Fruit fly (Drosophila melanogaster) whole organism, embryonic: ENCODE results near the gene CG4733.

ENCODE experiments used
- Abd-B ChIP-seq: fragments of 200-800 bp; sonication (Bioruptor generic); optimal IDR thresholded peaks from 2 replicates; lab custom pipeline; 2018; ENCODE audit warnings: missing biosample characterization, mild to moderate bottlenecking, missing genetic modification characterization, moderate library complexity
- Atf6 ChIP-seq: fragments of 200-800 bp; sonication (Bioruptor generic); IDR thresholded peaks from 2 replicates; pipeline ENCODE4 v1.3.6; 2022; ENCODE audit warnings: missing biosample characterization, missing genetic modification characterization
- CG12155 ChIP-seq: fragments of 200-800 bp; sonication (Bioruptor generic); optimal IDR thresholded peaks from 3 replicates; lab custom pipeline; 2016; ENCODE audit warnings: missing biosample characterization, missing genetic modification characterization
- CG13296 ChIP-seq: fragments of 200-800 bp; sonication (Bioruptor generic); optimal IDR thresholded peaks from 3 replicates; lab custom pipeline; 2018; ENCODE audit warnings: missing biosample characterization, mild to moderate bottlenecking, missing genetic modification characterization
- CG15269 ChIP-seq: fragments of 200-800 bp; sonication (Bioruptor generic); optimal IDR thresholded peaks from 2 replicates; lab custom pipeline; 2018; ENCODE audit warnings: missing biosample characterization, mild to moderate bottlenecking, missing genetic modification characterization, moderate library complexity
- CG15479 ChIP-seq: fragments of 200-800 bp; sonication (Bioruptor generic); optimal IDR thresholded peaks from 3 replicates; lab custom pipeline; 2019; ENCODE audit warnings: missing biosample characterization, mild to moderate bottlenecking, missing genetic modification characterization, moderate library complexity
- CG1647 ChIP-seq: fragments of 200-800 bp; sonication (Bioruptor generic); optimal IDR thresholded peaks from 3 replicates; lab custom pipeline; 2016; ENCODE audit warnings: missing biosample characterization, missing genetic modification characterization
- CG18262 ChIP-seq: fragments of 200-800 bp; optimal IDR thresholded peaks from 3 replicates; lab custom pipeline; 2019; ENCODE audit warnings: missing biosample characterization, mild to moderate bottlenecking, missing genetic modification characterization, moderate library complexity
- CG42726 ChIP-seq: fragments of 200-800 bp; sonication (Bioruptor generic); IDR thresholded peaks from 2 replicates; pipeline ENCODE4 v1.3.6; 2022; ENCODE audit warnings: missing biosample characterization, missing genetic modification characterization; ENCODE audit not compliant: partially characterized antibody
- CG4282 ChIP-seq: fragments of 200-800 bp; sonication (Bioruptor generic); optimal IDR thresholded peaks from 2 replicates; lab custom pipeline; 2016; ENCODE audit warnings: missing biosample characterization, missing genetic modification characterization
- CG4617 ChIP-seq: fragments of 200-800 bp; sonication (Bioruptor generic); optimal IDR thresholded peaks from 3 replicates; lab custom pipeline; 2016; ENCODE audit warnings: missing biosample characterization, missing genetic modification characterization, borderline replicate concordance
- CG4820 ChIP-seq: fragments of 200-800 bp; sonication (Bioruptor generic); optimal IDR thresholded peaks from 3 replicates; lab custom pipeline; 2016; ENCODE audit warnings: missing biosample characterization, missing genetic modification characterization
- CG6272 ChIP-seq: fragments of 200-800 bp; sonication (Bioruptor generic); IDR thresholded peaks from 2 replicates; pipeline ENCODE4 v1.3.6; 2022; ENCODE audit warnings: missing biosample characterization, missing genetic modification characterization
- CG7271 ChIP-seq: fragments of 200-800 bp; sonication (Bioruptor generic); optimal IDR thresholded peaks from 2 replicates; lab custom pipeline; 2018; ENCODE audit warnings: missing biosample characterization, mild to moderate bottlenecking, missing genetic modification characterization, moderate library complexity
- CG7556 ChIP-seq: fragments of 200-800 bp; sonication (Bioruptor generic); optimal IDR thresholded peaks from 2 replicates; lab custom pipeline; 2017; ENCODE audit warnings: missing biosample characterization, mild to moderate bottlenecking, missing genetic modification characterization
- CG7786 ChIP-seq: fragments of 200-800 bp; sonication (Bioruptor generic); optimal IDR thresholded peaks from 2 replicates; lab custom pipeline; 2016; ENCODE audit warnings: missing biosample characterization, missing genetic modification characterization
- CG8089 ChIP-seq: fragments of 200-800 bp; sonication (Bioruptor generic); optimal IDR thresholded peaks from 3 replicates; lab custom pipeline; 2016; ENCODE audit warnings: missing biosample characterization, missing genetic modification characterization
- CG9215 ChIP-seq: fragments of 200-800 bp; sonication (Bioruptor generic); IDR thresholded peaks from 2 replicates; pipeline ENCODE4 v1.3.6; 2022; ENCODE audit warnings: missing biosample characterization, missing genetic modification characterization
- CG9609 ChIP-seq: fragments of 200-800 bp; sonication (Bioruptor generic); optimal IDR thresholded peaks from 3 replicates; lab custom pipeline; 2016; ENCODE audit warnings: missing biosample characterization, missing genetic modification characterization
- Dll ChIP-seq: fragments of 200-800 bp; sonication (Bioruptor generic); IDR thresholded peaks from 4 replicates; pipeline ENCODE4 v1.3.6; 2022; ENCODE audit warnings: missing biosample characterization, missing genetic modification characterization; ENCODE audit not compliant: partially characterized antibody
- E2f2 ChIP-seq: fragments of 200-800 bp; sonication (Bioruptor generic); IDR thresholded peaks from 2 replicates; pipeline ENCODE4 v1.3.6; 2022; ENCODE audit warnings: missing biosample characterization, missing genetic modification characterization
- ERR ChIP-seq: fragments of 200-800 bp; sonication (Bioruptor generic); optimal IDR thresholded peaks from 2 replicates; lab custom pipeline; 2016; ENCODE audit warnings: missing biosample characterization, missing genetic modification characterization
- Ets65A ChIP-seq: fragments of 200-800 bp; sonication (Bioruptor generic); peaks from one replicate; lab custom pipeline; 2016; ENCODE audit warnings: missing biosample characterization, missing genetic modification characterization
- Hmr ChIP-seq: fragments of 200-800 bp; sonication (Bioruptor generic); optimal IDR thresholded peaks from 3 replicates; lab custom pipeline; 2017; ENCODE audit warnings: mild to moderate bottlenecking, missing biosample characterization, missing genetic modification reagents, missing genetic modification characterization
- Myb ChIP-seq: fragments of 200-800 bp; sonication (Bioruptor generic); optimal IDR thresholded peaks from 2 replicates; lab custom pipeline; 2016; ENCODE audit warnings: missing biosample characterization, missing genetic modification characterization
- NC2β ChIP-seq: fragments of 200-800 bp; sonication (Bioruptor generic); optimal IDR thresholded peaks from 2 replicates; lab custom pipeline; 2016; ENCODE audit warnings: missing biosample characterization, missing genetic modification characterization
- Nf-YA ChIP-seq: fragments of 200-800 bp; sonication (Bioruptor generic); IDR thresholded peaks from 2 replicates; pipeline ENCODE4 v1.3.6; 2022; ENCODE audit warnings: missing biosample characterization, missing genetic modification characterization
- NfI ChIP-seq: fragments of 200-800 bp; sonication (Bioruptor generic); optimal IDR thresholded peaks from 3 replicates; lab custom pipeline; 2018; ENCODE audit warnings: missing biosample characterization, mild to moderate bottlenecking, missing genetic modification characterization, moderate library complexity
- PHDP ChIP-seq: fragments of 200-800 bp; sonication (Bioruptor generic); optimal IDR thresholded peaks from 3 replicates; lab custom pipeline; 2018; ENCODE audit warnings: missing biosample characterization, mild to moderate bottlenecking, missing genetic modification characterization, moderate library complexity
- Rx ChIP-seq: fragments of 200-800 bp; sonication (Bioruptor generic); IDR thresholded peaks from 2 replicates; pipeline ENCODE4 v1.3.6; 2022; ENCODE audit warnings: missing biosample characterization, missing genetic modification characterization
- TFAM ChIP-seq: fragments of 200-800 bp; sonication (Bioruptor generic); optimal IDR thresholded peaks from 2 replicates; lab custom pipeline; 2017; ENCODE audit warnings: missing biosample characterization, missing genetic modification characterization, inconsistent platforms
- ase ChIP-seq: fragments of 200-800 bp; sonication (Bioruptor generic); IDR thresholded peaks from 3 replicates; pipeline ENCODE4 v1.3.6; 2022; ENCODE audit warnings: missing biosample characterization, missing genetic modification characterization
- cas ChIP-seq: fragments of 200-800 bp; sonication (Bioruptor generic); IDR thresholded peaks from 2 replicates; pipeline ENCODE4 v1.3.6; 2022; ENCODE audit warnings: missing biosample characterization, missing genetic modification characterization
- cato ChIP-seq: fragments of 200-800 bp; sonication (Bioruptor generic); optimal IDR thresholded peaks from 2 replicates; lab custom pipeline; 2016; ENCODE audit warnings: missing biosample characterization, missing genetic modification characterization, borderline replicate concordance
- chinmo ChIP-seq: fragments of 200-800 bp; sonication (Bioruptor generic); IDR thresholded peaks from 4 replicates; pipeline ENCODE4 v1.3.6; 2022; ENCODE audit warnings: missing biosample characterization, missing genetic modification characterization; ENCODE audit not compliant: partially characterized antibody
- dm ChIP-seq: fragments of 200-800 bp; sonication (Bioruptor generic); optimal IDR thresholded peaks from 3 replicates; lab custom pipeline; 2016; ENCODE audit warnings: missing biosample characterization, missing genetic modification characterization
- emc ChIP-seq: fragments of 200-800 bp; sonication (Bioruptor generic); optimal IDR thresholded peaks from 2 replicates; lab custom pipeline; 2016; ENCODE audit warnings: missing biosample characterization, missing genetic modification characterization
- fd102C ChIP-seq: fragments of 200-800 bp; sonication (Bioruptor generic); optimal IDR thresholded peaks from 2 replicates; lab custom pipeline; 2018; ENCODE audit warnings: missing biosample characterization, mild to moderate bottlenecking, missing genetic modification characterization, moderate library complexity
- gem ChIP-seq: fragments of 200-800 bp; sonication (Bioruptor generic); optimal IDR thresholded peaks from 2 replicates; lab custom pipeline; 2019; ENCODE audit warnings: missing biosample characterization, mild to moderate bottlenecking, missing genetic modification characterization, moderate library complexity
- gro ChIP-seq: fragments of 200-800 bp; sonication (Bioruptor generic); optimal IDR thresholded peaks from 2 replicates; lab custom pipeline; 2016; ENCODE audit warnings: missing biosample characterization, missing genetic modification characterization
- ind ChIP-seq: fragments of 200-800 bp; sonication (Bioruptor generic); optimal IDR thresholded peaks from 3 replicates; lab custom pipeline; 2016; ENCODE audit warnings: missing biosample characterization, missing genetic modification characterization
- ken ChIP-seq: fragments of 200-800 bp; sonication (Bioruptor generic); IDR thresholded peaks from 3 replicates; pipeline ENCODE4 v1.3.6; 2022; ENCODE audit warnings: missing biosample characterization, missing genetic modification characterization
- lilli ChIP-seq: fragments of 200-800 bp; sonication (Bioruptor generic); optimal IDR thresholded peaks from 3 replicates; lab custom pipeline; 2016; ENCODE audit warnings: missing biosample characterization, missing genetic modification characterization
- lmd ChIP-seq: fragments of 200-800 bp; sonication (Bioruptor generic); IDR thresholded peaks from 2 replicates; pipeline ENCODE4 v1.3.6; 2022; ENCODE audit warnings: missing biosample characterization, missing genetic modification characterization
- lov ChIP-seq, 2 experiments: fragments of 200-800 bp in 1 of 2; fragments of >200 bp in 1 of 2; sonication (Bioruptor generic) in 1 of 2; IDR thresholded peaks in 1 of 2; optimal IDR thresholded peaks in 1 of 2; 2 replicates in 1 of 2; 3 replicates in 1 of 2; pipeline versions ENCODE4 v1.3.6 to Lab custom; 2017 to 2022; ENCODE audit warnings: missing biosample characterization in 1 of 2, missing genetic modification characterization in 1 of 2
- oc ChIP-seq: fragments of 200-800 bp; sonication (Bioruptor generic); optimal IDR thresholded peaks from 2 replicates; lab custom pipeline; 2018; ENCODE audit warnings: missing biosample characterization, mild to moderate bottlenecking, missing genetic modification characterization, moderate library complexity
- org-1 ChIP-seq: fragments of 200-800 bp; sonication (Bioruptor generic); optimal IDR thresholded peaks from 2 replicates; lab custom pipeline; 2017; ENCODE audit warnings: missing biosample characterization, missing genetic modification characterization
- sens ChIP-seq: fragments of 200-800 bp; sonication (Bioruptor generic); peaks from one replicate; lab custom pipeline; 2016; ENCODE audit warnings: missing biosample characterization, missing genetic modification characterization
- tx ChIP-seq: fragments of 200-800 bp; sonication (Bioruptor generic); optimal IDR thresholded peaks from 2 replicates; lab custom pipeline; 2016; ENCODE audit warnings: missing biosample characterization, missing genetic modification characterization
- unc-4 ChIP-seq: fragments of 200-800 bp; sonication (Bioruptor generic); IDR thresholded peaks from 2 replicates; pipeline ENCODE4 v1.3.6; 2022; ENCODE audit warnings: missing biosample characterization, missing genetic modification characterization; ENCODE audit not compliant: partially characterized antibody

Gene CG4733

DNA sequence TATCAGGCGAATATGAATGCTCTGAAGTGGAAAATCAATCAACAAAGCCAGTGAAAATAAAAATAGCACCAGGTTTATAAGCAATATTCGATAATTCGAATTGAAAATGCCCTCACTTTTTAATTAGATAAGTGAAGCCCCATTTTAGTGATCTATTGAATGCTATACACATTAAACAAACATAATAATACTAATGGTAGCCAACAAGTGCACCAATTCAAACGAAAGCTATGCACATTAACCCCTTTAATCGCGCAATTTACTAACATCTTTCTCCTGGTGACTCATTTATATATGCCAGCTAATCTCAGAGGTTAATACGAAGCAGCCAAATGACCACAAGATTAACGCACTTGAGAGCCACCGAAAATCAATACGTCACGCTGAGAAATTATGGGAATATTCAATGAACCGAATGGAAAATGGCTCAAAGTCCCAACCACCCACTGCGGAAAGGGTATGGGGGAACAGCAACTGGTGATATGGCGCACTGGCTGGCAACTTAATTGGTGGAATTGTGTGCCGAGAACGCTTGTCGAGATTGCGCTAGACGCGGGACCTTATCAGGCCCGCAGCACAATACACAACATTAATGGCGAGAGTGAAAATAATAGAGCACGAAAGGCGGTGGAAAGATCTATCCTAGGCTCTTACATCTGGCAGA, 31.0 kb upstream of the CG4733 start (continued):
- TF ChIP-seq Nf-YA (no peak), Dll (GFP tag; lab: Robert Waterston, UW) (no peak), oc (tag; lab: Kevin White, UChicago) (no peak), lmd (GFP tag; lab: Robert Waterston, UW) (0 out of 2 replicates have a peak, but pooled peaks have one; percentile 24), gem (tag; lab: Kevin White, UChicago) (peak; percentile 16), ken (GFP tag; lab: Robert Waterston, UW) (no peak), CG4820 (GFP tag; lab: Kevin White, UChicago) (no peak), TFAM (no peak), ERR (GFP tag; lab: Kevin White, UChicago) (no peak), cas (GFP tag; lab: Robert Waterston, UW) (no peak), Rx (no peak), E2f2 (no peak), CG9609 (GFP tag; lab: Kevin White, UChicago) (peak; percentile 3), CG4282 (GFP tag; lab: Kevin White, UChicago) (no peak), gro (GFP tag; lab: Kevin White, UChicago) (no peak), Ets65A (no peak), Hmr (GFP tag; lab: Kevin White, UChicago) (peak; percentile 39), cato (GFP tag; lab: Kevin White, UChicago) (no peak), lov (optimal IDR thresholded peaks at IDR 0.05; lab: Kevin White, UChicago) (no peak), lov (GFP tag; IDR thresholded peaks at IDR 0.05; lab: Robert Waterston, UW) (no peak), org-1 (GFP tag; lab: Kevin White, UChicago) (peak; percentile 32), CG42726 (GFP tag; lab: Robert Waterston, UW) (no peak), CG1647 (no peak), sens (peak; percentile 46), CG7271 (tag; lab: Kevin White, UChicago) (no peak), CG7556 (GFP tag; lab: Kevin White, UChicago) (peak; percentile 25), CG15479 (GFP tag; lab: Kevin White, UChicago) (peak; percentile 11), fd102C (GFP tag; lab: Kevin White, UChicago) (no peak), Abd-B (GFP tag; lab: Kevin White, UChicago) (no peak), unc-4 (no peak), CG4617 (GFP tag; lab: Kevin White, UChicago) (no peak), ase (GFP tag; lab: Robert Waterston, UW) (no peak), Myb (GFP tag; lab: Kevin White, UChicago) (no peak), tx (GFP tag; lab: Kevin White, UChicago) (no peak), CG15269 (tag; lab: Kevin White, UChicago) (no peak), lilli (GFP tag; lab: Kevin White, UChicago) (peak; percentile 8), ind (GFP tag; lab: Kevin White, UChicago) (no peak), PHDP (tag; lab: Kevin White, UChicago) (no peak), dm (no peak), NfI (GFP tag; lab: Kevin White, UChicago) (no peak), CG8089 (GFP tag; lab: Kevin White, UChicago) (no peak), emc (no peak), CG12155 (GFP tag; lab: Kevin White, UChicago) (no peak), chinmo (no peak), CG18262 (tag; lab: Kevin White, UChicago) (peak; percentile 20), NC2β (GFP tag; lab: Kevin White, UChicago) (no peak), CG13296 (GFP tag; lab: Kevin White, UChicago) (peak; percentile 18), CG9215 (GFP tag; lab: Robert Waterston, UW) (0 out of 2 replicates have a peak, but pooled peaks have one; percentile 8), Atf6 (GFP tag; lab: Robert Waterston, UW) (peak; percentile 25; the same call in 1 of the 2 replicates), CG7786 (GFP tag; lab: Kevin White, UChicago) (peak; percentile 5), CG6272 (GFP tag; lab: Robert Waterston, UW) (no peak)
